Fruit fly (Drosophila melanogaster) whole organism, embryonic: Measurements from ENCODE around the gene Syx8.
A peak's percentile ranks its signal among the peaks of the same experiment; 100 is the strongest.

Source experiments
- Antp ChIP-seq: fragments of 200-800 bp; sonication (Bioruptor generic); optimal IDR thresholded peaks from 3 replicates; lab custom pipeline; 2016; ENCODE audit warnings: missing biosample characterization, missing genetic modification characterization
- Atf6 ChIP-seq: fragments of 200-800 bp; sonication (Bioruptor generic); IDR thresholded peaks from 2 replicates; pipeline ENCODE4 v1.3.6; 2022; ENCODE audit warnings: missing biosample characterization, missing genetic modification characterization
- Bdp1 ChIP-seq: fragments of 200-800 bp; sonication (Bioruptor generic); optimal IDR thresholded peaks from 3 replicates; lab custom pipeline; 2016; ENCODE audit warnings: missing biosample characterization, missing genetic modification characterization
- C15 ChIP-seq: fragments of 200-800 bp; sonication (Bioruptor generic); IDR thresholded peaks from 3 replicates; pipeline ENCODE4 v1.3.6; 2022; ENCODE audit warnings: missing biosample characterization, missing genetic modification characterization
- CG10147 ChIP-seq: fragments of 200-800 bp; sonication (Bioruptor generic); optimal IDR thresholded peaks from 2 replicates; lab custom pipeline; 2019; ENCODE audit warnings: missing biosample characterization, mild to moderate bottlenecking, missing genetic modification characterization, moderate library complexity
- CG10366 ChIP-seq: fragments of 200-800 bp; sonication (Bioruptor generic); IDR thresholded peaks from 2 replicates; pipeline ENCODE4 v1.3.6; 2022; ENCODE audit warnings: missing biosample characterization, missing genetic modification characterization
- CG10543 ChIP-seq: fragments of 200-800 bp; sonication (Bioruptor generic); optimal IDR thresholded peaks from 3 replicates; lab custom pipeline; 2017; ENCODE audit warnings: missing biosample characterization, mild to moderate bottlenecking, missing genetic modification characterization, moderate library complexity
- CG10565 ChIP-seq: fragments of 200-800 bp; sonication (Bioruptor generic); optimal IDR thresholded peaks from 3 replicates; lab custom pipeline; 2016; ENCODE audit warnings: missing biosample characterization, mild to moderate bottlenecking, missing genetic modification characterization
- CG11247 ChIP-seq: fragments of 200-800 bp; sonication (Bioruptor generic); IDR thresholded peaks from 2 replicates; pipeline ENCODE4 v1.3.6; 2022; ENCODE audit warnings: missing biosample characterization, missing genetic modification characterization
- CG11696 ChIP-seq: fragments of 200-800 bp; sonication (Bioruptor generic); IDR thresholded peaks from 2 replicates; pipeline ENCODE4 v1.3.6; 2022; ENCODE audit warnings: missing biosample characterization, missing genetic modification characterization
- CG12155 ChIP-seq: fragments of 200-800 bp; sonication (Bioruptor generic); optimal IDR thresholded peaks from 3 replicates; lab custom pipeline; 2016; ENCODE audit warnings: missing biosample characterization, missing genetic modification characterization
- CG12744 ChIP-seq: fragments of 200-800 bp; sonication (Bioruptor generic); optimal IDR thresholded peaks from 2 replicates; lab custom pipeline; 2016; ENCODE audit warnings: missing biosample characterization, missing genetic modification characterization
- CG1602 ChIP-seq: fragments of 200-800 bp; sonication (Bioruptor generic); optimal IDR thresholded peaks from 3 replicates; lab custom pipeline; 2016; ENCODE audit warnings: missing biosample characterization, missing genetic modification characterization
- CG16813 ChIP-seq: fragments of 200-800 bp; sonication (Bioruptor generic); IDR thresholded peaks from 3 replicates; pipeline ENCODE4 v1.3.6; 2022; ENCODE audit warnings: missing biosample characterization, missing genetic modification characterization; ENCODE audit not compliant: partially characterized antibody
- CG18011 ChIP-seq: fragments of 200-800 bp; sonication (Bioruptor generic); optimal IDR thresholded peaks from 2 replicates; lab custom pipeline; 2017; ENCODE audit warnings: missing biosample characterization, missing genetic modification characterization, mild to moderate bottlenecking, moderate library complexity, missing genotype
- CG1832 ChIP-seq: fragments of 200-800 bp; sonication (Bioruptor generic); optimal IDR thresholded peaks from 2 replicates; lab custom pipeline; 2017; ENCODE audit warnings: missing biosample characterization, mild to moderate bottlenecking, missing genetic modification characterization, inconsistent platforms
- CG2116 ChIP-seq: fragments of 200-800 bp; sonication (Bioruptor generic); optimal IDR thresholded peaks from 3 replicates; lab custom pipeline; 2018; ENCODE audit warnings: missing biosample characterization, mild to moderate bottlenecking, missing genetic modification characterization
- CG31441 ChIP-seq: fragments of 200-800 bp; sonication (Bioruptor generic); IDR thresholded peaks from 2 replicates; pipeline ENCODE4 v1.3.6; 2022; ENCODE audit warnings: missing biosample characterization, missing genetic modification characterization
- CG3163 ChIP-seq: fragments of 200-800 bp; sonication (Bioruptor generic); optimal IDR thresholded peaks from 3 replicates; lab custom pipeline; 2016; ENCODE audit warnings: missing biosample characterization, missing genetic modification characterization
- CG32532 ChIP-seq: fragments of 200-800 bp; sonication (Bioruptor generic); IDR thresholded peaks from 2 replicates; pipeline ENCODE4 v1.3.6; 2022; ENCODE audit warnings: missing biosample characterization, missing genetic modification characterization
- CG6791 ChIP-seq: fragments of 200-800 bp; sonication (Bioruptor generic); IDR thresholded peaks from 3 replicates; pipeline ENCODE4 v1.3.6; 2022; ENCODE audit warnings: missing biosample characterization, missing genetic modification characterization; ENCODE audit not compliant: partially characterized antibody
- CG7839 ChIP-seq: fragments of 200-800 bp; sonication (Bioruptor generic); optimal IDR thresholded peaks from 3 replicates; lab custom pipeline; 2018; ENCODE audit warnings: missing biosample characterization, mild to moderate bottlenecking, missing genetic modification characterization, moderate library complexity
- CG8478 ChIP-seq: fragments of >200 bp; optimal IDR thresholded peaks from 2 replicates; lab custom pipeline; 2018
- CG8944 ChIP-seq: fragments of 200-800 bp; sonication (Bioruptor generic); optimal IDR thresholded peaks from 3 replicates; lab custom pipeline; 2016; ENCODE audit warnings: missing biosample characterization, missing genetic modification characterization
- CG9609 ChIP-seq: fragments of 200-800 bp; sonication (Bioruptor generic); optimal IDR thresholded peaks from 3 replicates; lab custom pipeline; 2016; ENCODE audit warnings: missing biosample characterization, missing genetic modification characterization
- CG9727 ChIP-seq: fragments of 200-800 bp; sonication (Bioruptor generic); optimal IDR thresholded peaks from 3 replicates; lab custom pipeline; 2017; ENCODE audit warnings: missing biosample characterization, mild to moderate bottlenecking, missing genetic modification characterization
- H15 ChIP-seq: fragments of 200-800 bp; sonication (Bioruptor generic); IDR thresholded peaks from 3 replicates; pipeline ENCODE4 v1.3.6; 2022; ENCODE audit warnings: missing biosample characterization, missing genetic modification characterization
- MTF-1 ChIP-seq: fragments of 200-800 bp; sonication (Bioruptor generic); optimal IDR thresholded peaks from 2 replicates; lab custom pipeline; 2018; ENCODE audit warnings: missing biosample characterization, mild to moderate bottlenecking, missing genetic modification characterization, borderline replicate concordance
- Oaz ChIP-seq: fragments of 200-800 bp; sonication (Bioruptor generic); IDR thresholded peaks from 2 replicates; pipeline ENCODE4 v1.3.6; 2022; ENCODE audit warnings: missing biosample characterization, missing genetic modification characterization
- TFAM ChIP-seq: fragments of 200-800 bp; sonication (Bioruptor generic); optimal IDR thresholded peaks from 2 replicates; lab custom pipeline; 2017; ENCODE audit warnings: missing biosample characterization, missing genetic modification characterization, inconsistent platforms
- chm ChIP-seq: fragments of 200-800 bp; sonication (Bioruptor generic); IDR thresholded peaks from 2 replicates; pipeline ENCODE4 v1.3.6; 2022; ENCODE audit warnings: missing biosample characterization, missing genetic modification characterization
- ci ChIP-seq: fragments of 200-800 bp; sonication (Bioruptor generic); IDR thresholded peaks from 3 replicates; pipeline ENCODE4 v1.3.6; 2022; ENCODE audit warnings: missing biosample characterization, missing genetic modification characterization
- croc ChIP-seq: fragments of 200-800 bp; sonication (Bioruptor generic); conservative IDR thresholded peaks from 3 replicates; pipeline ENCODE4 v1.3.6; 2022; ENCODE audit warnings: missing biosample characterization, missing genetic modification characterization
- esg ChIP-seq: fragments of 200-800 bp; sonication (Bioruptor generic); conservative IDR thresholded peaks from 2 replicates; pipeline ENCODE4 v1.3.6; 2022; ENCODE audit warnings: missing biosample characterization, missing genetic modification characterization
- eve ChIP-seq, 2 experiments: fragments of >200 bp; optimal IDR thresholded peaks; 2 replicates each; lab custom pipeline; 2017; ENCODE audit warnings: missing biosample characterization in 2 of 2, missing genetic modification characterization in 2 of 2
- fd64A ChIP-seq: fragments of 200-800 bp; sonication (Bioruptor generic); optimal IDR thresholded peaks from 3 replicates; lab custom pipeline; 2018; ENCODE audit warnings: missing biosample characterization, mild to moderate bottlenecking, missing genetic modification characterization
- fd96Cb ChIP-seq: fragments of 200-800 bp; sonication (Bioruptor generic); optimal IDR thresholded peaks from 2 replicates; lab custom pipeline; 2018; ENCODE audit warnings: missing biosample characterization, mild to moderate bottlenecking, missing genetic modification characterization, moderate library complexity
- gem ChIP-seq: fragments of 200-800 bp; sonication (Bioruptor generic); optimal IDR thresholded peaks from 2 replicates; lab custom pipeline; 2019; ENCODE audit warnings: missing biosample characterization, mild to moderate bottlenecking, missing genetic modification characterization, moderate library complexity
- gro ChIP-seq: fragments of 200-800 bp; sonication (Bioruptor generic); optimal IDR thresholded peaks from 2 replicates; lab custom pipeline; 2016; ENCODE audit warnings: missing biosample characterization, missing genetic modification characterization
- jing ChIP-seq: fragments of 200-800 bp; sonication (Bioruptor generic); optimal IDR thresholded peaks from 2 replicates; lab custom pipeline; 2018; ENCODE audit warnings: missing biosample characterization, mild to moderate bottlenecking, missing genetic modification characterization
- mam ChIP-seq: fragments of 200-800 bp; sonication (Bioruptor generic); optimal IDR thresholded peaks from 3 replicates; lab custom pipeline; 2016; ENCODE audit warnings: missing biosample characterization, missing genetic modification characterization
- nom ChIP-seq: fragments of 200-800 bp; sonication (Bioruptor generic); optimal IDR thresholded peaks from 2 replicates; lab custom pipeline; 2017; ENCODE audit warnings: missing biosample characterization, missing genetic modification characterization, mild to moderate bottlenecking, moderate library complexity, missing genetic modification reagents
- org-1 ChIP-seq: fragments of 200-800 bp; sonication (Bioruptor generic); optimal IDR thresholded peaks from 2 replicates; lab custom pipeline; 2017; ENCODE audit warnings: missing biosample characterization, missing genetic modification characterization
- pzg ChIP-seq: fragments of 200-800 bp; sonication (Bioruptor generic); optimal IDR thresholded peaks from 3 replicates; lab custom pipeline; 2018; ENCODE audit warnings: missing biosample characterization, mild to moderate bottlenecking, missing genetic modification characterization, moderate library complexity
- rib ChIP-seq: fragments of 200-800 bp; sonication (Bioruptor generic); IDR thresholded peaks from 2 replicates; pipeline ENCODE4 v1.3.6; 2022; ENCODE audit warnings: missing biosample characterization, missing genetic modification characterization
- sens ChIP-seq: fragments of 200-800 bp; sonication (Bioruptor generic); peaks from one replicate; lab custom pipeline; 2016; ENCODE audit warnings: missing biosample characterization, missing genetic modification characterization
- sna ChIP-seq: fragments of 200-800 bp; sonication (Bioruptor generic); IDR thresholded peaks from 2 replicates; pipeline ENCODE4 v1.3.6; 2022; ENCODE audit warnings: missing biosample characterization, missing genetic modification characterization; ENCODE audit not compliant: partially characterized antibody
- tin ChIP-seq: fragments of 200-800 bp; sonication (Bioruptor generic); optimal IDR thresholded peaks from 3 replicates; lab custom pipeline; 2016; ENCODE audit warnings: missing biosample characterization, missing genetic modification characterization
- vvl ChIP-seq: fragments of 200-800 bp; sonication (Bioruptor generic); IDR thresholded peaks from 2 replicates; pipeline ENCODE4 v1.3.6; 2022; ENCODE audit warnings: missing biosample characterization, missing genetic modification characterization
- wdn ChIP-seq: fragments of 200-800 bp; sonication (Bioruptor generic); IDR thresholded peaks from 2 replicates; pipeline ENCODE4 v1.3.6; 2022; ENCODE audit warnings: missing biosample characterization, missing genetic modification characterization

The Syx8 gene

DNA sequence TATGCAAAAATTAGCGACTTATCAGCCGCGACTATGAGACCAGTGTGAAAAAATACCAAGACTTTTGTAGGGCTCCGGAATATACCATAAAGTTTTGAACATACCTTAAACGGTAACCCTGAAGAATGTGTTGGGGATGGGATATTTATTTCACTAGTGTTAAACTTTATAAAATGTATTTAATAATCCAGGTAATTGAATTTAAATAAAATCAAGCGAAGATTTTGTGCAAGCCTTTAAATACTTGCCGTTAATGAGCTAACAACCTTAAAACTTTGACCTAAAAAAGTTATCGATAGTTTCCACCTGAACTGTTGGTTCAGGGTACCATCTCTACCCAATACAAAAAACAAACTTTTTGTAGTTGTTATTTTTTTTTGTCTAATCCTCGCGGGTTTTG lies 25.3 kb upstream of the Syx8 start, which contains the start of gene CG4101 (continued):
- 0 out of 3 replicates have a peak, but pooled peaks have one; percentile 41 for TF ChIP-seq C15 (GFP tag; lab: Robert Waterston, UW)
- TF ChIP-seq Oaz (GFP tag; lab: Robert Waterston, UW): no peak
- TF ChIP-seq Antp (GFP tag; lab: Kevin White, UChicago): peak; percentile 68
- peak; percentile 52 for TF ChIP-seq jing (GFP tag; lab: Kevin White, UChicago)
- no peak for TF ChIP-seq MTF-1
- TF ChIP-seq CG18011: peak; percentile 65
- peak; percentile 90 for TF ChIP-seq gem (tag; lab: Kevin White, UChicago)
- TF ChIP-seq CG10366: peak; percentile 80
- TF ChIP-seq CG11247 (GFP tag; lab: Robert Waterston, UW): peak; percentile 70; the same call in 1 of the 2 replicates
- TF ChIP-seq H15: peak; percentile 58; the same call in 1 of the 3 replicates
- peak; percentile 98 for TF ChIP-seq sens (GFP tag; lab: Kevin White, UChicago)
- TF ChIP-seq sna (GFP tag; lab: Robert Waterston, UW): peak; percentile 81
- peak; percentile 58; the same call in 1 of the 2 replicates for TF ChIP-seq wdn (GFP tag; lab: Robert Waterston, UW)
- no peak for TF ChIP-seq org-1 (GFP tag; lab: Kevin White, UChicago)
- TF ChIP-seq gro (GFP tag; lab: Kevin White, UChicago): peak; percentile 83
- TF ChIP-seq CG12744 (GFP tag; lab: Kevin White, UChicago): peak; percentile 72
- TF ChIP-seq TFAM (GFP tag; lab: Kevin White, UChicago): no peak
- TF ChIP-seq chm (GFP tag; lab: Robert Waterston, UW): no peak
- TF ChIP-seq CG10147 (GFP tag; lab: Kevin White, UChicago): peak; percentile 82
- TF ChIP-seq CG31441 (GFP tag; lab: Robert Waterston, UW): peak; percentile 65
- peak; percentile 52; the same call in 1 of the 3 replicates for TF ChIP-seq CG6791
- peak; percentile 79 for TF ChIP-seq CG2116
- peak; percentile 86 for TF ChIP-seq vvl
- TF ChIP-seq CG1832 (GFP tag; lab: Kevin White, UChicago): no peak
- no peak for TF ChIP-seq CG8478 (lab: Kevin White, UChicago)
- peak; percentile 2 for TF ChIP-seq CG3163 (GFP tag; lab: Kevin White, UChicago)
- peak; percentile 88 for TF ChIP-seq mam (GFP tag; lab: Kevin White, UChicago)
- TF ChIP-seq eve (GFP tag; optimal IDR thresholded peaks at IDR 0.05; lab: Kevin White, UChicago): no peak
- TF ChIP-seq croc (GFP tag; lab: Robert Waterston, UW): peak; percentile 58
- peak; percentile 77 for TF ChIP-seq pzg (GFP tag; lab: Kevin White, UChicago)
- TF ChIP-seq rib (GFP tag; lab: Robert Waterston, UW): 0 out of 2 replicates have a peak, but pooled peaks have one; percentile 47
- peak; percentile 80 for TF ChIP-seq Atf6 (GFP tag; lab: Robert Waterston, UW)
- peak; percentile 72 for TF ChIP-seq CG9727 (GFP tag; lab: Kevin White, UChicago)
- peak; percentile 42 for TF ChIP-seq CG10565 (GFP tag; lab: Kevin White, UChicago)
- peak; percentile 64 for TF ChIP-seq CG8944 (GFP tag; lab: Kevin White, UChicago)
- peak; percentile 75 for TF ChIP-seq CG16813 (GFP tag; lab: Robert Waterston, UW)
- TF ChIP-seq CG9609: peak; percentile 62
- peak; percentile 50 for TF ChIP-seq nom (GFP tag; lab: Kevin White, UChicago)
- peak; percentile 84 for TF ChIP-seq CG32532 (GFP tag; lab: Robert Waterston, UW)
- peak; percentile 74 for TF ChIP-seq esg (GFP tag; lab: Robert Waterston, UW)
- peak; percentile 59 for TF ChIP-seq fd96Cb
- TF ChIP-seq ci (GFP tag; lab: Robert Waterston, UW): peak; percentile 82; the same call in 2 of the 3 replicates
- peak; percentile 79 for TF ChIP-seq CG7839 (tag; lab: Kevin White, UChicago)
- no peak for TF ChIP-seq fd64A
- TF ChIP-seq CG12155 (GFP tag; lab: Kevin White, UChicago): peak; percentile 76
- TF ChIP-seq CG11696: peak; percentile 61; the same call in 1 of the 2 replicates
- peak; percentile 81 for TF ChIP-seq CG10543
- peak; percentile 76 for TF ChIP-seq tin
- TF ChIP-seq Bdp1 (GFP tag; lab: Kevin White, UChicago): peak; percentile 67
- TF ChIP-seq CG1602: peak; percentile 80
